Worm (Caenorhabditis elegans) whole organism, L4 larva: ENCODE data around the gene F49H12.3.

Experiments used
- F44E2.7 ChIP-seq: fragments of 200-800 bp; sonication (Bioruptor generic); IDR thresholded peaks from 2 replicates; pipeline ENCODE4 v2.1.2; 2022; ENCODE audit warnings: missing genetic modification characterization, missing compliant biosample characterization
- Y105C5A.15 ChIP-seq: fragments of 200-800 bp; sonication (Bioruptor generic); IDR thresholded peaks from 2 replicates; pipeline ENCODE4 v1.3.6; 2022; ENCODE audit warnings: missing genetic modification characterization, missing compliant biosample characterization
- ZK546.5 ChIP-seq, 2 experiments: sonication (generic microtip); optimal IDR thresholded peaks; 2 replicates each; lab custom pipeline; 2017; ENCODE audit warnings: missing biosample characterization in 2 of 2, missing genetic modification characterization in 2 of 2
- aha-1 ChIP-seq: fragments of 150-350 bp; peaks from one replicate; lab custom pipeline; 2014; ENCODE audit warnings: missing biosample characterization, missing genetic modification characterization
- ama-1 ChIP-seq: fragments of 150-350 bp; optimal IDR thresholded peaks from 2 replicates; lab custom pipeline; 2014; ENCODE audit warnings: inconsistent platforms, mixed read lengths
- ces-1 ChIP-seq: fragments of 150-350 bp; sonication (generic microtip); optimal IDR thresholded peaks from 4 replicates; lab custom pipeline; 2014; ENCODE audit warnings: missing biosample characterization, missing genetic modification reagents, missing genetic modification characterization
- lin-13 ChIP-seq: fragments of 150-350 bp; optimal IDR thresholded peaks from 2 replicates; lab custom pipeline; 2014; ENCODE audit warnings: missing biosample characterization, missing genetic modification reagents, missing genetic modification characterization
- nhr-11 ChIP-seq: fragments of 150-350 bp; optimal IDR thresholded peaks from 2 replicates; lab custom pipeline; 2014; ENCODE audit warnings: missing biosample characterization, missing genetic modification characterization
- nhr-237 ChIP-seq: sonication (generic microtip); optimal IDR thresholded peaks from 2 replicates; lab custom pipeline; 2017; ENCODE audit warnings: missing biosample characterization, missing genetic modification characterization
- snpc-4 ChIP-seq: fragments of 150-350 bp; optimal IDR thresholded peaks from 2 replicates; lab custom pipeline; 2014; ENCODE audit warnings: missing biosample characterization, missing genetic modification characterization
- spr-3 ChIP-seq: fragments of 200-800 bp; sonication (Bioruptor generic); optimal IDR thresholded peaks from 2 replicates; lab custom pipeline; 2018; ENCODE audit warnings: mild to moderate bottlenecking, missing genetic modification characterization, missing compliant biosample characterization

ce11 chrX:2079536-2079935 lies 4.6 kb upstream of the F49H12.3 start, which contains the start of gene F49H12.4:
- no peak for TF ChIP-seq ZK546.5 (tag; optimal IDR thresholded peaks at IDR 0.05; lab: Kevin White, UChicago)
- TF ChIP-seq lin-13 (GFP tag; lab: Kevin White, UChicago) = no peak
- no peak for TF ChIP-seq Y105C5A.15
- TF ChIP-seq ces-1 = no peak
- TF ChIP-seq aha-1 (tag; lab: Kevin White, UChicago) = peak; percentile 44
- TF ChIP-seq nhr-237 (tag; lab: Kevin White, UChicago) = no peak
- TF ChIP-seq ama-1 (lab: Kevin White, UChicago) = no peak
- no peak for TF ChIP-seq nhr-11 (tag; lab: Kevin White, UChicago)
- no peak for TF ChIP-seq spr-3
- no peak for TF ChIP-seq snpc-4 (tag; lab: Kevin White, UChicago)
- no peak for TF ChIP-seq F44E2.7 (GFP tag; lab: Robert Waterston, UW)
